Fruit fly (Drosophila melanogaster): ENCODE measurements around the gene Krn.

Krn gene

DNA sequence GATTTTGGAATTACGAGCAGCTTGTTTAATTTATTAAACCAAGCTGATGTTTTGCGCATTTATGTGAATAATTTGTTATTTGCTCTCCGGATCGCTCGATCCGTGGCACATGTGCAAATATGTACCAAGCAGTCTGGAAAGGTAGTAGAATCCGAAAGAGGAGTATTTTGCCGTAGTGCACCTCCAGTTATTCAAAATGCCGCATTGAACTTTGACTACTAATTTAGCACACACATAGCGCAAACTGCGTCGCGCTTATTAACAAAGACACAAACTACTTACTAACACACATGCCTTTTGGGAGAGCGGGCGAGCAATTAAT, 5.1 kb upstream of the Krn start (continued):
- TF ChIP-seq luna (GFP tag; optimal IDR thresholded peaks at IDR 0.05) (peak; percentile 33), CG11247 (GFP tag; IDR thresholded peaks at IDR 0.05) (0 out of 2 replicates have a peak, but pooled peaks have one; percentile 44), CG1832 (GFP tag; optimal IDR thresholded peaks at IDR 0.05) (no peak), NC2β (GFP tag; optimal IDR thresholded peaks at IDR 0.05) (no peak), jing (GFP tag; optimal IDR thresholded peaks at IDR 0.05) (no peak), CG7745 (tag; optimal IDR thresholded peaks at IDR 0.05) (no peak), CG15269 (tag; optimal IDR thresholded peaks at IDR 0.05) (no peak), dati (GFP tag; IDR thresholded peaks at IDR 0.05) (no peak), HLH3B (GFP tag; IDR thresholded peaks at IDR 0.05) (no peak), B-H1 (GFP tag; IDR thresholded peaks at IDR 0.05) (no peak), CrebB (tag; optimal IDR thresholded peaks at IDR 0.05) (peak; percentile 26), twi (tag; optimal IDR thresholded peaks at IDR 0.05) (no peak), CG5245 (GFP tag; optimal IDR thresholded peaks at IDR 0.05) (no peak), CG7786 (GFP tag; optimal IDR thresholded peaks at IDR 0.05) (no peak), gcm2 (GFP tag; optimal IDR thresholded peaks at IDR 0.05) (no peak), so (GFP tag; IDR thresholded peaks at IDR 0.05) (peak; percentile 63; the same call in 1 of the 3 replicates), chm (GFP tag; IDR thresholded peaks at IDR 0.05) (peak; percentile 59; the same call in 1 of the 2 replicates), cwo (GFP tag; optimal IDR thresholded peaks at IDR 0.05) (peak; percentile 56), crc (GFP tag; optimal IDR thresholded peaks at IDR 0.05) (peak; percentile 7), vvl (GFP tag; IDR thresholded peaks at IDR 0.05) (0 out of 2 replicates have a peak, but pooled peaks have one; percentile 31), CG4707 (GFP tag; optimal IDR thresholded peaks at IDR 0.05) (no peak), tup (GFP tag; optimal IDR thresholded peaks at IDR 0.05) (peak; percentile 45), lab (GFP tag; optimal IDR thresholded peaks at IDR 0.05) (peak; percentile 86), schlank (tag; optimal IDR thresholded peaks at IDR 0.05) (peak; percentile 73), TFAM (GFP tag; optimal IDR thresholded peaks at IDR 0.05) (no peak), Doc2 (GFP tag; IDR thresholded peaks at IDR 0.05) (no peak), CG30020 (tag; optimal IDR thresholded peaks at IDR 0.05) (no peak), Blimp-1 (GFP tag; optimal IDR thresholded peaks at IDR 0.05) (no peak), odd (GFP tag; optimal IDR thresholded peaks at IDR 0.05) (no peak), Sry-β (GFP tag; optimal IDR thresholded peaks at IDR 0.05) (no peak), eyg (GFP tag; optimal IDR thresholded peaks at IDR 0.05) (no peak), CG6683 (GFP tag; optimal IDR thresholded peaks at IDR 0.05) (peak; percentile 2), MTF-1 (GFP tag; optimal IDR thresholded peaks at IDR 0.05; ENCODE audit: borderline replicate concordance) (no peak), Hr39 (optimal IDR thresholded peaks at IDR 0.05) (no peak), sd (tag; optimal IDR thresholded peaks at IDR 0.05) (peak; percentile 55), CG7928 (GFP tag; optimal IDR thresholded peaks at IDR 0.05) (peak; percentile 25), CG3847 (GFP tag; IDR thresholded peaks at IDR 0.05) (no peak), Dref (GFP tag; IDR thresholded peaks at IDR 0.05) (no peak), chn (GFP tag; optimal IDR thresholded peaks at IDR 0.05) (no peak), Asciz (GFP tag; optimal IDR thresholded peaks at IDR 0.05) (no peak), Dll (GFP tag; IDR thresholded peaks at IDR 0.05; ENCODE audit: partially characterized antibody) (no peak), CG15011 (GFP tag; optimal IDR thresholded peaks at IDR 0.05) (peak; percentile 38), CG14441 (GFP tag; IDR thresholded peaks at IDR 0.05) (no peak), CHES-1-like (GFP tag; optimal IDR thresholded peaks at IDR 0.05) (peak; percentile 51), mirr (GFP tag; optimal IDR thresholded peaks at IDR 0.05) (peak; percentile 79), CG10543 (GFP tag; optimal IDR thresholded peaks at IDR 0.05) (peak; percentile 75), CG1024 (GFP tag; IDR thresholded peaks at IDR 0.05) (no peak), CG18599 (GFP tag; optimal IDR thresholded peaks at IDR 0.05) (peak; percentile 86), HmgZ (tag; optimal IDR thresholded peaks at IDR 0.05) (peak; percentile 55), Dip3 (GFP tag; optimal IDR thresholded peaks at IDR 0.05) (peak; percentile 53), ind (GFP tag; optimal IDR thresholded peaks at IDR 0.05) (no peak), CG13424 (tag; optimal IDR thresholded peaks at IDR 0.05) (no peak)

Data from whole organism, embryonic.